Worm (Caenorhabditis elegans) whole organism, late embryonic: ENCODE data around the gene mrpl-36.

Source experiments
- C38D4.7 ChIP-seq: fragments of 200-800 bp; sonication (Bioruptor generic); optimal IDR thresholded peaks from 2 replicates; lab custom pipeline; 2018; ENCODE audit warnings: mild to moderate bottlenecking, missing genetic modification characterization, moderate library complexity, missing compliant biosample characterization
- F13H6.1 ChIP-seq: sonication (generic microtip); optimal IDR thresholded peaks from 2 replicates; lab custom pipeline; 2016; ENCODE audit warnings: missing genetic modification characterization, missing compliant biosample characterization
- K02D7.2 ChIP-seq: sonication (generic microtip); optimal IDR thresholded peaks from 2 replicates; lab custom pipeline; 2017; ENCODE audit warnings: mild to moderate bottlenecking, missing genetic modification characterization, missing compliant biosample characterization
- K09A11.1 ChIP-seq: sonication (generic microtip); optimal IDR thresholded peaks from 2 replicates; lab custom pipeline; 2017; ENCODE audit warnings: antibody characterized with exemption, mild to moderate bottlenecking, missing genetic modification characterization, missing compliant biosample characterization; ENCODE audit not compliant: insufficient read depth
- Y22D7AL.16 ChIP-seq: sonication (generic microtip); optimal IDR thresholded peaks from 2 replicates; lab custom pipeline; 2016; ENCODE audit warnings: missing genetic modification characterization, missing compliant biosample characterization
- ahr-1 ChIP-seq: sonication (generic microtip); optimal IDR thresholded peaks from 2 replicates; lab custom pipeline; 2016; ENCODE audit warnings: missing genetic modification characterization, missing compliant biosample characterization
- ama-1 ChIP-seq: fragments of 150-350 bp; optimal IDR thresholded peaks from 2 replicates; lab custom pipeline; 2014
- ceh-2 ChIP-seq: sonication (generic microtip); optimal IDR thresholded peaks from 2 replicates; lab custom pipeline; 2016; ENCODE audit warnings: missing genotype, missing genetic modification characterization, missing compliant biosample characterization
- ceh-22 ChIP-seq: sonication (generic microtip); optimal IDR thresholded peaks from 2 replicates; lab custom pipeline; 2017; ENCODE audit warnings: missing biosample characterization, missing genetic modification characterization
- ceh-24 ChIP-seq: sonication (generic microtip); optimal IDR thresholded peaks from 2 replicates; lab custom pipeline; 2016; ENCODE audit warnings: mild to moderate bottlenecking, missing genetic modification characterization, missing compliant biosample characterization
- ceh-30 ChIP-seq: fragments of 150-350 bp; optimal IDR thresholded peaks from 2 replicates; lab custom pipeline; 2014; ENCODE audit warnings: missing biosample characterization, missing genetic modification characterization
- ceh-31 ChIP-seq: sonication (generic microtip); optimal IDR thresholded peaks from 2 replicates; lab custom pipeline; 2016; ENCODE audit warnings: missing genetic modification characterization, missing compliant biosample characterization
- ceh-34 ChIP-seq: sonication (generic microtip); optimal IDR thresholded peaks from 2 replicates; lab custom pipeline; 2016; ENCODE audit warnings: mild to moderate bottlenecking, missing genetic modification characterization, missing compliant biosample characterization
- ceh-45 ChIP-seq: fragments of 200-800 bp; sonication (Bioruptor generic); IDR thresholded peaks from 2 replicates; pipeline ENCODE4 v1.3.6; 2022; ENCODE audit warnings: missing genetic modification reagents, missing genetic modification characterization, missing compliant biosample characterization
- ceh-6 ChIP-seq: fragments of 200-800 bp; sonication (Bioruptor generic); optimal IDR thresholded peaks from 2 replicates; lab custom pipeline; 2018; ENCODE audit warnings: mild to moderate bottlenecking, missing genetic modification characterization, missing compliant biosample characterization
- ceh-9 ChIP-seq: sonication (generic microtip); optimal IDR thresholded peaks from 2 replicates; lab custom pipeline; 2016; ENCODE audit warnings: mild to moderate bottlenecking, missing genetic modification characterization, inconsistent platforms, missing compliant biosample characterization
- che-1 ChIP-seq: sonication (generic microtip); optimal IDR thresholded peaks from 2 replicates; lab custom pipeline; 2016; ENCODE audit warnings: mild to moderate bottlenecking, missing genetic modification characterization, missing compliant biosample characterization
- dmd-4 ChIP-seq: sonication (generic microtip); optimal IDR thresholded peaks from 2 replicates; lab custom pipeline; 2016; ENCODE audit warnings: borderline replicate concordance, missing genetic modification characterization, missing compliant biosample characterization
- dve-1 ChIP-seq: sonication (generic microtip); optimal IDR thresholded peaks from 2 replicates; lab custom pipeline; 2017; ENCODE audit warnings: antibody characterized with exemption, mild to moderate bottlenecking, missing genetic modification characterization, missing compliant biosample characterization
- elt-2 ChIP-seq: sonication (generic microtip); optimal IDR thresholded peaks from 2 replicates; lab custom pipeline; 2016; ENCODE audit warnings: missing genetic modification reagents, missing genetic modification characterization, missing compliant biosample characterization
- fax-1 ChIP-seq: sonication (generic microtip); optimal IDR thresholded peaks from 2 replicates; lab custom pipeline; 2016; ENCODE audit warnings: missing genotype, missing genetic modification characterization, missing compliant biosample characterization
- hlh-15 ChIP-seq: sonication (generic microtip); optimal IDR thresholded peaks from 2 replicates; lab custom pipeline; 2016; ENCODE audit warnings: missing genetic modification characterization, missing compliant biosample characterization
- hlh-6 ChIP-seq: sonication (generic microtip); optimal IDR thresholded peaks from 2 replicates; lab custom pipeline; 2016; ENCODE audit warnings: missing genotype, missing genetic modification characterization, missing compliant biosample characterization
- lin-11 ChIP-seq: fragments of 200-800 bp; sonication (Bioruptor generic); optimal IDR thresholded peaks from 2 replicates; lab custom pipeline; 2018; ENCODE audit warnings: mild to moderate bottlenecking, missing genetic modification characterization, missing compliant biosample characterization
- madf-2 ChIP-seq: sonication (generic microtip); optimal IDR thresholded peaks from 2 replicates; lab custom pipeline; 2017; ENCODE audit warnings: missing genetic modification characterization, missing compliant biosample characterization
- nhr-11 ChIP-seq: fragments of 150-350 bp; optimal IDR thresholded peaks from 2 replicates; lab custom pipeline; 2014; ENCODE audit warnings: missing biosample characterization, missing genetic modification characterization
- odd-2 ChIP-seq: sonication (generic microtip); optimal IDR thresholded peaks from 2 replicates; lab custom pipeline; 2017; ENCODE audit warnings: antibody characterized with exemption, mild to moderate bottlenecking, missing genetic modification characterization, missing compliant biosample characterization
- pag-3 ChIP-seq: sonication (generic microtip); optimal IDR thresholded peaks from 2 replicates; lab custom pipeline; 2016; ENCODE audit warnings: missing compliant biosample characterization, missing genetic modification characterization, borderline replicate concordance
- pat-9 ChIP-seq: fragments of 200-800 bp; sonication (Bioruptor generic); optimal IDR thresholded peaks from 2 replicates; lab custom pipeline; 2018; ENCODE audit warnings: mild to moderate bottlenecking, missing genetic modification characterization, moderate library complexity, missing compliant biosample characterization
- pha-2 ChIP-seq: sonication (generic microtip); optimal IDR thresholded peaks from 2 replicates; lab custom pipeline; 2017; ENCODE audit warnings: mild to moderate bottlenecking, missing genetic modification characterization, missing compliant biosample characterization
- pha-4 ChIP-seq: fragments of 150-350 bp; optimal IDR thresholded peaks from 2 replicates; lab custom pipeline; 2018; ENCODE audit warnings: missing biosample characterization, missing genetic modification reagents, missing genetic modification characterization
- pqm-1 ChIP-seq: sonication (generic microtip); optimal IDR thresholded peaks from 2 replicates; lab custom pipeline; 2016; ENCODE audit warnings: missing genetic modification characterization, missing compliant biosample characterization
- pros-1 ChIP-seq: fragments of 150-350 bp; optimal IDR thresholded peaks from 2 replicates; lab custom pipeline; 2014; ENCODE audit warnings: missing biosample characterization, missing genetic modification reagents, missing genetic modification characterization
- ref-2 ChIP-seq: sonication (generic microtip); optimal IDR thresholded peaks from 2 replicates; lab custom pipeline; 2016; ENCODE audit warnings: missing genetic modification characterization, missing compliant biosample characterization
- sox-4 ChIP-seq: sonication (generic microtip); optimal IDR thresholded peaks from 2 replicates; lab custom pipeline; 2017; ENCODE audit warnings: mild to moderate bottlenecking, missing genetic modification characterization, inconsistent platforms, missing compliant biosample characterization
- syd-9 ChIP-seq: sonication (generic microtip); optimal IDR thresholded peaks from 2 replicates; lab custom pipeline; 2016; ENCODE audit warnings: mild to moderate bottlenecking, missing genetic modification characterization, moderate library complexity, missing compliant biosample characterization
- tbx-2 ChIP-seq: sonication (generic microtip); optimal IDR thresholded peaks from 2 replicates; lab custom pipeline; 2016; ENCODE audit warnings: missing genetic modification characterization, missing compliant biosample characterization
- tbx-7 ChIP-seq: sonication (generic microtip); optimal IDR thresholded peaks from 2 replicates; lab custom pipeline; 2016; ENCODE audit warnings: missing genotype, missing genetic modification characterization, missing compliant biosample characterization
- ttx-3 ChIP-seq: sonication (generic microtip); optimal IDR thresholded peaks from 2 replicates; lab custom pipeline; 2016; ENCODE audit warnings: missing genetic modification reagents, missing genetic modification characterization, missing compliant biosample characterization
- unc-42 ChIP-seq: sonication (generic microtip); optimal IDR thresholded peaks from 2 replicates; lab custom pipeline; 2016; ENCODE audit warnings: missing genotype, missing genetic modification characterization, missing compliant biosample characterization
- unc-86 ChIP-seq: sonication (generic microtip); optimal IDR thresholded peaks from 2 replicates; lab custom pipeline; 2016; ENCODE audit warnings: missing genetic modification characterization, missing compliant biosample characterization
- ztf-16 ChIP-seq: sonication (generic microtip); optimal IDR thresholded peaks from 2 replicates; lab custom pipeline; 2017; ENCODE audit warnings: missing genetic modification characterization, missing compliant biosample characterization

mrpl-36 gene

ce11 chrIII:9867780-9868503 is 20.0 kb upstream of the mrpl-36 start, which contains the start of gene dhhc-4 (continued):
- TF ChIP-seq Y22D7AL.16 (no peak), ceh-31 (tag; lab: Kevin White, UChicago) (peak; percentile 90), K09A11.1 (no peak), hlh-15 (tag; lab: Kevin White, UChicago) (no peak), pha-4 (tag; lab: Kevin White, UChicago) (no peak), nhr-11 (tag; lab: Kevin White, UChicago) (no peak), pros-1 (tag; lab: Kevin White, UChicago) (no peak), tbx-7 (tag; lab: Kevin White, UChicago) (peak; percentile 79), pat-9 (tag; lab: Kevin White, UChicago) (no peak), C38D4.7 (GFP tag; lab: Kevin White, UChicago) (no peak), ttx-3 (tag; lab: Kevin White, UChicago) (peak; percentile 46), ahr-1 (tag; lab: Kevin White, UChicago) (peak; percentile 6), ceh-6 (GFP tag; lab: Kevin White, UChicago) (no peak)

- TF ChIP-seq unc-42 (peak; percentile 94), ceh-34 (tag; lab: Kevin White, UChicago) (no peak)
- TF ChIP-seq, all 69 proteins: peak for 1
Measured at ce11 chrIII:9867352-9867751, 19.4 kb upstream of the mrpl-36 start.

- TF ChIP-seq pros-1 (tag; lab: Kevin White, UChicago) (no peak), pag-3 (tag; lab: Kevin White, UChicago) (no peak), Y22D7AL.16 (no peak), K09A11.1 (no peak), ceh-24 (tag; lab: Kevin White, UChicago) (no peak), elt-2 (tag; lab: Kevin White, UChicago) (no peak), dmd-4 (no peak), hlh-15 (tag; lab: Kevin White, UChicago) (no peak), ref-2 (no peak), ama-1 (lab: Kevin White, UChicago) (no peak), pha-4 (tag; lab: Kevin White, UChicago) (no peak), hlh-6 (no peak), madf-2 (tag; lab: Kevin White, UChicago) (no peak), ahr-1 (tag; lab: Kevin White, UChicago) (no peak), syd-9 (tag; lab: Kevin White, UChicago) (no peak), ceh-2 (tag; lab: Kevin White, UChicago) (no peak)
Measured at ce11 chrIII:9862469-9862868, 14.6 kb upstream of the mrpl-36 start.

ce11 chrIII:9861470-9862342 is 13.8 kb upstream of the mrpl-36 start:
- peak; percentile 66 for TF ChIP-seq K02D7.2
- peak; percentile 86 for TF ChIP-seq syd-9 (tag; lab: Kevin White, UChicago)
- TF ChIP-seq madf-2 (tag; lab: Kevin White, UChicago), result peak; percentile 84
- TF ChIP-seq ceh-45 (GFP tag; lab: Robert Waterston, UW), result peak; percentile 75
- peak; percentile 86 for TF ChIP-seq pha-2 (tag; lab: Kevin White, UChicago)
- TF ChIP-seq ceh-24 (tag; lab: Kevin White, UChicago), result peak; percentile 58
- peak; percentile 72 for TF ChIP-seq lin-11 (tag; lab: Kevin White, UChicago)
- TF ChIP-seq unc-86 (tag; lab: Kevin White, UChicago), result peak; percentile 84
- TF ChIP-seq hlh-15 (tag; lab: Kevin White, UChicago), result peak; percentile 68
- TF ChIP-seq tbx-2 (tag; lab: Kevin White, UChicago), result peak; percentile 74
- peak; percentile 32 for TF ChIP-seq pqm-1 (tag; lab: Kevin White, UChicago)
- TF ChIP-seq Y22D7AL.16, result peak; percentile 74
- no peak for TF ChIP-seq pag-3 (tag; lab: Kevin White, UChicago)
- peak; percentile 85 for TF ChIP-seq ztf-16
- peak; percentile 70 for TF ChIP-seq ceh-9
- TF ChIP-seq sox-4 (tag; lab: Kevin White, UChicago), result peak; percentile 86
- TF ChIP-seq unc-42, result peak; percentile 57
- peak; percentile 84 for TF ChIP-seq ttx-3 (tag; lab: Kevin White, UChicago)
- TF ChIP-seq ceh-22 (tag; lab: Kevin White, UChicago), result no peak
- TF ChIP-seq che-1 (tag; lab: Kevin White, UChicago), result peak; percentile 88
- peak; percentile 32 for TF ChIP-seq dve-1 (tag; lab: Kevin White, UChicago)
- TF ChIP-seq odd-2 (tag; lab: Kevin White, UChicago), result peak; percentile 63
- peak; percentile 82 for TF ChIP-seq pat-9 (tag; lab: Kevin White, UChicago)
- peak; percentile 72 for TF ChIP-seq fax-1
- TF ChIP-seq ceh-30 (tag; lab: Kevin White, UChicago), result no peak
- TF ChIP-seq dmd-4, result peak; percentile 80
- TF ChIP-seq F13H6.1, result peak; percentile 70
